Worm (Caenorhabditis elegans): Measurements from ENCODE around the gene fbxa-56.

DNA sequence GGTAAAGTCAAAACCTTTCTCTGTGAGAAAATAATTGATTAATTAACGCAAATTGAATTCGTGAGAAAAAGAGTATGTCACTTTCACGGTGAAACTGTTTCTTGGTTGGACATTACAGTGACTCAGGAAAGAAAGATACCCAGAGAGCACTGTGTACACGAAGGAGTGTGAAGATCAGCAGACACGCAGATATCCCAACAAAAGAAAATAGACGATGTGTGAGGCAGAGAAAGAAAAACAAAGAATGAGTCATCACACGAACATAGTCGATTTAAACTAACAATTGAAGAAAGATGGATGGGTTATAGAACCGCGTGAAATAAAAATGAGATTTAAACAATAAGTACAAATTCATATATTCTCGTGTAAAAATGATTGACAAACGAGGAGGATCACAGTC is 29.9 kb downstream of the fbxa-56 start:
- TF ChIP-seq ama-1 (optimal IDR thresholded peaks at IDR 0.05) (no peak), daf-19 (GFP tag; conservative IDR thresholded peaks at IDR 0.05) (no peak), F37D6.2 (tag; optimal IDR thresholded peaks at IDR 0.05) (no peak), saeg-2 (GFP tag; IDR thresholded peaks at IDR 0.05) (no peak), mes-2 (tag; optimal IDR thresholded peaks at IDR 0.05; ENCODE audit: poor library complexity, severe bottlenecking) (peak; percentile 9), lin-39 (tag; optimal IDR thresholded peaks at IDR 0.05) (no peak), fkh-10 (GFP tag; optimal IDR thresholded peaks at IDR 0.05) (no peak), skn-1 (tag; optimal IDR thresholded peaks at IDR 0.05) (no peak), ceh-44 (GFP tag; IDR thresholded peaks at IDR 0.05) (no peak), ztf-11 (tag; optimal IDR thresholded peaks at IDR 0.05) (no peak)

Data from whole organism, L4 larva.